Worm (Caenorhabditis elegans) whole organism, L4 larva: ENCODE data around the gene R04D3.3.
A peak's percentile ranks its signal among the peaks of the same experiment; 100 is the strongest.

Experiments used
- F37D6.2 ChIP-seq: sonication (generic microtip); optimal IDR thresholded peaks from 2 replicates; lab custom pipeline; 2016; ENCODE audit warnings: mild to moderate bottlenecking, missing genetic modification characterization, missing compliant biosample characterization
- R02D3.7 ChIP-seq: fragments of 150-350 bp; sonication (generic microtip); optimal IDR thresholded peaks from 3 replicates; lab custom pipeline; 2014; ENCODE audit warnings: missing biosample characterization, missing genetic modification characterization
- T20F7.1 ChIP-seq: fragments of 200-800 bp; sonication (Bioruptor generic); optimal IDR thresholded peaks from 2 replicates; lab custom pipeline; 2018; ENCODE audit warnings: mild to moderate bottlenecking, missing genetic modification characterization, missing compliant biosample characterization
- Y105C5A.15 ChIP-seq: fragments of 200-800 bp; sonication (Bioruptor generic); IDR thresholded peaks from 2 replicates; pipeline ENCODE4 v1.3.6; 2022; ENCODE audit warnings: missing genetic modification characterization, missing compliant biosample characterization
- Y48G9A.11 ChIP-seq: fragments of 200-800 bp; sonication (Bioruptor generic); IDR thresholded peaks from 2 replicates; pipeline ENCODE4 v1.3.6; 2022; ENCODE audit warnings: missing genetic modification reagents, missing genetic modification characterization, missing compliant biosample characterization
- Y75B8A.6 ChIP-seq: fragments of 200-800 bp; sonication (Bioruptor generic); IDR thresholded peaks from 2 replicates; pipeline ENCODE4 v1.3.6; 2022; ENCODE audit warnings: missing genetic modification reagents, missing genetic modification characterization, missing compliant biosample characterization
- ZK546.5 ChIP-seq, 2 experiments: sonication (generic microtip); optimal IDR thresholded peaks; 2 replicates each; lab custom pipeline; 2017; ENCODE audit warnings: missing biosample characterization in 2 of 2, missing genetic modification characterization in 2 of 2
- ama-1 ChIP-seq: fragments of 150-350 bp; optimal IDR thresholded peaks from 2 replicates; lab custom pipeline; 2014; ENCODE audit warnings: inconsistent platforms, mixed read lengths
- arid-1 ChIP-seq: fragments of 200-800 bp; sonication (Bioruptor generic); conservative IDR thresholded peaks from 2 replicates; pipeline ENCODE4 v1.3.6; 2022; ENCODE audit warnings: missing genetic modification reagents, missing genetic modification characterization, missing compliant biosample characterization
- attf-4 ChIP-seq: sonication (generic microtip); optimal IDR thresholded peaks from 3 replicates; lab custom pipeline; 2017; ENCODE audit warnings: missing biosample characterization, missing genetic modification characterization
- ceh-28 ChIP-seq: fragments of 150-350 bp; optimal IDR thresholded peaks from 2 replicates; lab custom pipeline; 2014; ENCODE audit warnings: missing biosample characterization, missing genetic modification reagents, missing genetic modification characterization
- ces-1 ChIP-seq: fragments of 150-350 bp; sonication (generic microtip); optimal IDR thresholded peaks from 4 replicates; lab custom pipeline; 2014; ENCODE audit warnings: missing biosample characterization, missing genetic modification reagents, missing genetic modification characterization
- cey-2 ChIP-seq: sonication (generic microtip); optimal IDR thresholded peaks from 3 replicates; lab custom pipeline; 2017; ENCODE audit warnings: missing genetic modification characterization, mild to moderate bottlenecking, missing compliant biosample characterization, antibody characterized with exemption, borderline replicate concordance; ENCODE audit not compliant: insufficient read depth
- daf-12 ChIP-seq: fragments of 150-350 bp; optimal IDR thresholded peaks from 2 replicates; lab custom pipeline; 2014; ENCODE audit warnings: missing biosample characterization, missing genetic modification reagents, missing genetic modification characterization
- dmd-6 ChIP-seq: fragments of 200-800 bp; sonication (Bioruptor generic); IDR thresholded peaks from 2 replicates; pipeline ENCODE4 v1.3.6; 2022; ENCODE audit warnings: missing genetic modification reagents, missing genetic modification characterization, missing compliant biosample characterization
- dmd-9 ChIP-seq: fragments of 200-800 bp; sonication (Bioruptor generic); IDR thresholded peaks from 2 replicates; pipeline ENCODE4 v1.3.6; 2022; ENCODE audit warnings: missing genetic modification reagents, missing genetic modification characterization, missing compliant biosample characterization
- dpl-1 ChIP-seq: fragments of 150-350 bp; optimal IDR thresholded peaks from 2 replicates; lab custom pipeline; 2014; ENCODE audit warnings: missing biosample characterization, missing genetic modification reagents, missing genetic modification characterization
- duxl-1 ChIP-seq: sonication (generic microtip); optimal IDR thresholded peaks from 2 replicates; lab custom pipeline; 2016; ENCODE audit warnings: mild to moderate bottlenecking, missing genetic modification characterization, moderate library complexity, missing compliant biosample characterization; ENCODE audit not compliant: poor library complexity
- dve-1 ChIP-seq: sonication (generic microtip); optimal IDR thresholded peaks from 2 replicates; lab custom pipeline; 2017; ENCODE audit warnings: antibody characterized with exemption, mild to moderate bottlenecking, missing genetic modification characterization, missing compliant biosample characterization; ENCODE audit not compliant: insufficient read depth
- fkh-10 ChIP-seq: fragments of 150-350 bp; optimal IDR thresholded peaks from 2 replicates; lab custom pipeline; 2014; ENCODE audit warnings: missing biosample characterization, missing genetic modification reagents, missing genetic modification characterization
- fos-1 ChIP-seq: fragments of 150-350 bp; optimal IDR thresholded peaks from 2 replicates; lab custom pipeline; 2014; ENCODE audit warnings: missing biosample characterization, missing genetic modification characterization
- hlh-11 ChIP-seq: fragments of 200-800 bp; sonication (Bioruptor generic); optimal IDR thresholded peaks from 2 replicates; lab custom pipeline; 2018; ENCODE audit warnings: mild to moderate bottlenecking, missing genetic modification characterization, missing compliant biosample characterization
- hlh-30 ChIP-seq: sonication (generic microtip); optimal IDR thresholded peaks from 2 replicates; lab custom pipeline; 2017; ENCODE audit warnings: antibody characterized with exemption, mild to moderate bottlenecking, missing genetic modification characterization, missing compliant biosample characterization; ENCODE audit not compliant: insufficient read depth
- hmg-1.1 ChIP-seq: fragments of 200-800 bp; sonication (Bioruptor generic); IDR thresholded peaks from 2 replicates; pipeline ENCODE4 v1.3.6; 2022; ENCODE audit warnings: missing genetic modification reagents, missing genetic modification characterization, missing compliant biosample characterization
- jun-1 ChIP-seq: fragments of 150-350 bp; optimal IDR thresholded peaks from 2 replicates; lab custom pipeline; 2014; ENCODE audit warnings: missing biosample characterization, missing genetic modification reagents, missing genetic modification characterization
- lim-7 ChIP-seq: fragments of 200-800 bp; sonication (Bioruptor generic); IDR thresholded peaks from 2 replicates; pipeline ENCODE4 v1.3.6; 2022; ENCODE audit warnings: missing genetic modification characterization, missing compliant biosample characterization
- madf-5 ChIP-seq, 2 experiments: fragments of 200-800 bp; sonication (Bioruptor generic); IDR thresholded peaks; 2 replicates each; pipeline ENCODE4 v1.3.6; 2022; ENCODE audit warnings: missing compliant biosample characterization in 2 of 2, missing genetic modification characterization in 2 of 2
- mdl-1 ChIP-seq, 2 experiments: fragments of 150-350 bp in 1 of 2; sonication (generic microtip) in 1 of 2; optimal IDR thresholded peaks; 2 replicates each; lab custom pipeline; 2014 to 2017; ENCODE audit warnings: missing biosample characterization in 2 of 2, missing genetic modification characterization in 2 of 2
- nhr-10 ChIP-seq: fragments of 150-350 bp; optimal IDR thresholded peaks from 2 replicates; lab custom pipeline; 2014; ENCODE audit warnings: missing biosample characterization, missing genetic modification characterization
- nhr-102 ChIP-seq: sonication (generic microtip); optimal IDR thresholded peaks from 2 replicates; lab custom pipeline; 2016; ENCODE audit warnings: mild to moderate bottlenecking, missing genetic modification characterization, moderate library complexity, missing compliant biosample characterization
- nhr-237 ChIP-seq: sonication (generic microtip); optimal IDR thresholded peaks from 2 replicates; lab custom pipeline; 2017; ENCODE audit warnings: missing biosample characterization, missing genetic modification characterization
- nhr-25 ChIP-seq: sonication (generic microtip); optimal IDR thresholded peaks from 2 replicates; lab custom pipeline; 2017; ENCODE audit warnings: missing genetic modification characterization, mild to moderate bottlenecking, missing compliant biosample characterization, antibody characterized with exemption, moderate library complexity, borderline replicate concordance; ENCODE audit not compliant: insufficient read depth
- nhr-28 ChIP-seq: fragments of 150-350 bp; optimal IDR thresholded peaks from 2 replicates; lab custom pipeline; 2014; ENCODE audit warnings: missing biosample characterization, missing genetic modification characterization
- nhr-41 ChIP-seq: fragments of 200-800 bp; sonication (Bioruptor generic); IDR thresholded peaks from 2 replicates; pipeline ENCODE4 v1.3.6; 2022; ENCODE audit warnings: missing genetic modification reagents, missing genetic modification characterization, missing compliant biosample characterization
- nhr-42 ChIP-seq: fragments of 200-800 bp; sonication (Bioruptor generic); IDR thresholded peaks from 2 replicates; pipeline ENCODE4 v1.3.6; 2022; ENCODE audit warnings: missing genetic modification characterization, missing compliant biosample characterization
- nhr-76 ChIP-seq: fragments of 150-350 bp; optimal IDR thresholded peaks from 2 replicates; lab custom pipeline; 2014; ENCODE audit warnings: missing biosample characterization, missing genetic modification characterization
- pha-4 ChIP-seq, 2 experiments: fragments of 150-350 bp in 1 of 2; fragments of 200-800 bp in 1 of 2; sonication (Bioruptor generic) in 1 of 2; IDR thresholded peaks in 1 of 2; optimal IDR thresholded peaks in 1 of 2; 2 replicates each; pipeline versions ENCODE4 v1.3.6 to Lab custom; 2014 to 2022; ENCODE audit warnings: missing genetic modification characterization in 2 of 2, missing genetic modification reagents in 2 of 2, missing biosample characterization in 1 of 2, missing compliant biosample characterization in 1 of 2
- pqm-1 ChIP-seq: sonication (generic microtip); optimal IDR thresholded peaks from 2 replicates; lab custom pipeline; 2017; ENCODE audit warnings: missing biosample characterization, missing genetic modification characterization
- sdz-12 ChIP-seq: fragments of 200-800 bp; sonication (Bioruptor generic); optimal IDR thresholded peaks from 2 replicates; lab custom pipeline; 2018; ENCODE audit warnings: mild to moderate bottlenecking, missing genetic modification characterization, missing compliant biosample characterization
- set-16 ChIP-seq: fragments of 200-800 bp; sonication (Bioruptor generic); IDR thresholded peaks from 2 replicates; pipeline ENCODE4 v1.3.6; 2022; ENCODE audit warnings: missing genetic modification reagents, missing genetic modification characterization, missing compliant biosample characterization
- skn-1 ChIP-seq: fragments of 150-350 bp; optimal IDR thresholded peaks from 2 replicates; lab custom pipeline; 2014; ENCODE audit warnings: missing biosample characterization, missing genetic modification characterization
- snpc-1.2 ChIP-seq: fragments of 200-800 bp; sonication (Bioruptor generic); IDR thresholded peaks from 2 replicates; pipeline ENCODE4 v1.3.6; 2022; ENCODE audit warnings: missing genetic modification reagents, missing genetic modification characterization, missing compliant biosample characterization
- snpc-4 ChIP-seq: fragments of 150-350 bp; optimal IDR thresholded peaks from 2 replicates; lab custom pipeline; 2014; ENCODE audit warnings: missing biosample characterization, missing genetic modification characterization
- spr-3 ChIP-seq: fragments of 200-800 bp; sonication (Bioruptor generic); optimal IDR thresholded peaks from 2 replicates; lab custom pipeline; 2018; ENCODE audit warnings: mild to moderate bottlenecking, missing genetic modification characterization, missing compliant biosample characterization
- unc-62 ChIP-seq, 3 experiments: fragments of 150-350 bp in 1 of 3; sonication (generic microtip); optimal IDR thresholded peaks in 2 of 3; peaks in 1 of 3; 1 replicate in 1 of 3; 2 replicates in 2 of 3; lab custom pipeline; 2014 to 2017; ENCODE audit warnings: missing biosample characterization in 3 of 3, missing genetic modification characterization in 3 of 3, missing genetic modification reagents in 3 of 3, missing genotype in 1 of 3
- vab-7 ChIP-seq: fragments of 200-800 bp; sonication (Bioruptor generic); IDR thresholded peaks from 2 replicates; pipeline ENCODE4 v1.3.6; 2022; ENCODE audit warnings: missing genetic modification reagents, missing genetic modification characterization, missing compliant biosample characterization
- zag-1 ChIP-seq: fragments of 150-350 bp; optimal IDR thresholded peaks from 2 replicates; lab custom pipeline; 2014; ENCODE audit warnings: missing biosample characterization, missing genetic modification characterization
- zfp-2 ChIP-seq: sonication (generic microtip); optimal IDR thresholded peaks from 2 replicates; lab custom pipeline; 2016; ENCODE audit warnings: mild to moderate bottlenecking, missing genetic modification characterization, missing compliant biosample characterization
- zip-11 ChIP-seq: fragments of 200-800 bp; sonication (Bioruptor generic); IDR thresholded peaks from 2 replicates; pipeline ENCODE4 v1.3.6; 2022; ENCODE audit warnings: missing genetic modification characterization, missing compliant biosample characterization
- ztf-11 ChIP-seq: fragments of 150-350 bp; optimal IDR thresholded peaks from 2 replicates; lab custom pipeline; 2014; ENCODE audit warnings: missing biosample characterization, missing genetic modification characterization

Gene R04D3.3

DNA sequence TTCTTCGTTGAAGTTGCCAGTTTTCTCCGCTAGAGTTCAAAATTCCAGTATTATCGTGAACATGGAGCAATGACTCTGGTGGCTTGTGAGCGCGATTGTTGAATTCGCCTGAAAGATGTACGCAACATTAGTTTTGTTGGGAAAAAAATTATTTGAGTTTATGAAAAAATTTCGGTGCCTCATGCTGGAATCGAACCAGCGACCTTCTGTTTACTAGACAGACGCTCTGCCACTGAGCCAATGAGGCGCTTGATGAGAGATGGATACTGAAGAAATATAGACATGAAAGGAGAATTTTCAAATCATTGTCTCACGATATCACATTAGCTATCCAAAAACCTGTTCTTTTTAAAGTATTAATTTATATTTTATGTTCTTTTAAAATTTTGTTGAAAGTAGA is 7.0 kb downstream of the R04D3.3 start (continued):
- TF ChIP-seq fkh-10: no peak
- TF ChIP-seq F37D6.2 (tag; lab: Kevin White, UChicago): no peak
- TF ChIP-seq ama-1 (lab: Kevin White, UChicago): no peak
- no peak for TF ChIP-seq attf-4
- no peak for TF ChIP-seq zag-1 (tag; lab: Kevin White, UChicago)
- no peak for TF ChIP-seq nhr-25 (tag; lab: Kevin White, UChicago)
- no peak for TF ChIP-seq Y75B8A.6 (GFP tag; lab: Robert Waterston, UW)
- no peak for TF ChIP-seq ztf-11 (tag; lab: Kevin White, UChicago)
- TF ChIP-seq fos-1: no peak
- no peak for TF ChIP-seq nhr-42 (GFP tag; lab: Robert Waterston, UW)
- TF ChIP-seq vab-7: peak; percentile 83
- TF ChIP-seq ces-1 (GFP tag; lab: Kevin White, UChicago): no peak
- no peak for TF ChIP-seq Y105C5A.15
- no peak for TF ChIP-seq snpc-1.2
- TF ChIP-seq nhr-237 (tag; lab: Kevin White, UChicago): no peak
- peak; percentile 23; the same call in 1 of the 2 replicates for TF ChIP-seq dmd-6 (GFP tag; lab: Robert Waterston, UW)
- TF ChIP-seq hlh-30 (tag; lab: Kevin White, UChicago): no peak
- TF ChIP-seq hmg-1.1 (GFP tag; lab: Robert Waterston, UW): no peak
- no peak for TF ChIP-seq dve-1
- peak; percentile 64; the same call in 1 of the 2 replicates for TF ChIP-seq nhr-41 (GFP tag; lab: Robert Waterston, UW)
- 0 out of 4 replicates have a peak, but pooled peaks of 1 of the 2 experiments have one; percentile 55 for TF ChIP-seq madf-5 (GFP tag; IDR thresholded peaks at IDR 0.05; lab: Robert Waterston, UW)
- TF ChIP-seq Y48G9A.11 (GFP tag; lab: Robert Waterston, UW): peak; percentile 44; the same call in 1 of the 2 replicates
- peak; percentile 82 for TF ChIP-seq pha-4 (GFP tag; IDR thresholded peaks at IDR 0.05; lab: Robert Waterston, UW)
- TF ChIP-seq pha-4 (tag; optimal IDR thresholded peaks at IDR 0.05; lab: Kevin White, UChicago): no peak
- no peak for TF ChIP-seq ZK546.5 (tag; optimal IDR thresholded peaks at IDR 0.05; lab: Kevin White, UChicago)
- TF ChIP-seq snpc-4: no peak
- TF ChIP-seq nhr-28 (tag; lab: Kevin White, UChicago): no peak
- TF ChIP-seq mdl-1 (tag; optimal IDR thresholded peaks at IDR 0.05; lab: Kevin White, UChicago): no peak
- TF ChIP-seq nhr-10 (tag; lab: Kevin White, UChicago): no peak
- TF ChIP-seq hlh-11: no peak
- TF ChIP-seq T20F7.1 (GFP tag; lab: Kevin White, UChicago): no peak
- no peak for TF ChIP-seq zfp-2
- no peak for TF ChIP-seq R02D3.7
- no peak for TF ChIP-seq skn-1
- TF ChIP-seq duxl-1 (tag; lab: Kevin White, UChicago): peak; percentile 35
- no peak for TF ChIP-seq dpl-1 (GFP tag; lab: Kevin White, UChicago)
- TF ChIP-seq nhr-76 (tag; lab: Kevin White, UChicago): no peak
- TF ChIP-seq pqm-1: no peak
- peak; percentile 70; the same call in 1 of the 2 replicates for TF ChIP-seq arid-1 (GFP tag; lab: Robert Waterston, UW)
- no peak for TF ChIP-seq cey-2
- no peak for TF ChIP-seq zip-11 (GFP tag; lab: Robert Waterston, UW)
- TF ChIP-seq set-16 (GFP tag; lab: Robert Waterston, UW): no peak
- peak; percentile 39 for TF ChIP-seq spr-3 (GFP tag; lab: Kevin White, UChicago)
- TF ChIP-seq unc-62 (GFP tag; optimal IDR thresholded peaks at IDR 0.05 in 1 of 2; lab: Kevin White, UChicago): no peak
- TF ChIP-seq unc-62 (tag; optimal IDR thresholded peaks at IDR 0.05; lab: Kevin White, UChicago): no peak
- peak; percentile 29 for TF ChIP-seq nhr-102
- TF ChIP-seq sdz-12 (GFP tag; lab: Kevin White, UChicago): no peak
- TF ChIP-seq lim-7 (GFP tag; lab: Robert Waterston, UW): peak; percentile 90
- no peak for TF ChIP-seq daf-12 (tag; lab: Kevin White, UChicago)
- TF ChIP-seq ceh-28 (tag; lab: Kevin White, UChicago): no peak
- no peak for TF ChIP-seq jun-1
- no peak for TF ChIP-seq dmd-9 (GFP tag; lab: Robert Waterston, UW)
